Fruit fly (Drosophila melanogaster): Measurements from ENCODE around the gene CG17712.

Gene CG17712

DNA sequence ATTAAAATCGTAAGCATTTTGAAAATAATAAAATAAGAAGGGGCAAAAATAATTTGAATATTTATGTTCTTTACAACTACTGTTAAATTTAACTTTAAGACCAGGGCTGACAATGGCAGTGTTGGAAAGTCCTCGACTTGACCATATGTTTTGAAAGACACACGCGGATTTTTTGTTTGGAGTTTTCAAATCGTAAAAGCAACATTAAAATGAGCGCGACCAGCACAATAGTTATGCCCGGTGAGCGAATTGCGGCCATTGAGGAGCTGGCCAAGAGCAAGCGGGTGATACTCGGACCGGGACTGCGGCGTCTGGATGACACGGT is 23.3 kb downstream of the CG17712 start, which contains the start of gene Rrp40 (continued):
- TF ChIP-seq ham (GFP tag; IDR thresholded peaks at IDR 0.05): no peak
- TF ChIP-seq CG3163 (GFP tag; optimal IDR thresholded peaks at IDR 0.05): no peak
- TF ChIP-seq E2f2 (GFP tag; IDR thresholded peaks at IDR 0.05): peak; percentile 85
- TF ChIP-seq CG10147 (GFP tag; optimal IDR thresholded peaks at IDR 0.05): no peak
- no peak for TF ChIP-seq al (GFP tag; IDR thresholded peaks at IDR 0.05)
- no peak for TF ChIP-seq CG12299 (tag; optimal IDR thresholded peaks at IDR 0.05)
- no peak for TF ChIP-seq CG1233 (GFP tag; optimal IDR thresholded peaks at IDR 0.05)
- TF ChIP-seq CG14710 (tag; optimal IDR thresholded peaks at IDR 0.05): peak; percentile 4
- TF ChIP-seq danr (GFP tag; IDR thresholded peaks at IDR 0.05): no peak
- peak; percentile 71 for TF ChIP-seq stwl (tag; optimal IDR thresholded peaks at IDR 0.05)
- peak; percentile 33 for TF ChIP-seq CG1603 (tag; optimal IDR thresholded peaks at IDR 0.05)
- TF ChIP-seq Dp (GFP tag; optimal IDR thresholded peaks at IDR 0.05): peak; percentile 82
- TF ChIP-seq Antp (GFP tag; optimal IDR thresholded peaks at IDR 0.05): no peak
- 0 out of 3 replicates have a peak, but pooled peaks have one; percentile 8 for TF ChIP-seq CG6791 (GFP tag; IDR thresholded peaks at IDR 0.05; ENCODE audit: partially characterized antibody)
- TF ChIP-seq CG17385 (GFP tag; optimal IDR thresholded peaks at IDR 0.05): no peak
- peak; percentile 5 for TF ChIP-seq CG3995 (GFP tag; optimal IDR thresholded peaks at IDR 0.05)
- TF ChIP-seq CG34376 (GFP tag; optimal IDR thresholded peaks at IDR 0.05): no peak
- no peak for TF ChIP-seq CG2875 (GFP tag; optimal IDR thresholded peaks at IDR 0.05)
- TF ChIP-seq CG8089 (GFP tag; optimal IDR thresholded peaks at IDR 0.05): no peak
- TF ChIP-seq CG12071 (GFP tag; optimal IDR thresholded peaks at IDR 0.05): no peak
- TF ChIP-seq CG34422 (GFP tag; IDR thresholded peaks at IDR 0.05): peak; percentile 38; the same call in 1 of the 3 replicates
- no peak for TF ChIP-seq tx (GFP tag; optimal IDR thresholded peaks at IDR 0.05)
- peak; percentile 49 for TF ChIP-seq cg (GFP tag; optimal IDR thresholded peaks at IDR 0.05)
- TF ChIP-seq corto (GFP tag; optimal IDR thresholded peaks at IDR 0.05): no peak
- no peak for TF ChIP-seq H15 (GFP tag; IDR thresholded peaks at IDR 0.05)
- no peak for TF ChIP-seq gt (GFP tag; IDR thresholded peaks at IDR 0.05)
- TF ChIP-seq Awh (GFP tag; IDR thresholded peaks at IDR 0.05): no peak
- TF ChIP-seq Rfx (GFP tag; IDR thresholded peaks at IDR 0.05): 0 out of 2 replicates have a peak, but pooled peaks have one; percentile 7
- no peak for TF ChIP-seq insv (GFP tag; optimal IDR thresholded peaks at IDR 0.05)
- no peak for TF ChIP-seq gsb-n (tag; optimal IDR thresholded peaks at IDR 0.05)
- peak; percentile 14 for TF ChIP-seq trem (tag; optimal IDR thresholded peaks at IDR 0.05)
- TF ChIP-seq CG17186 (GFP tag; optimal IDR thresholded peaks at IDR 0.05): peak; percentile 38
- no peak for TF ChIP-seq wor (GFP tag; IDR thresholded peaks at IDR 0.05)

DNA sequence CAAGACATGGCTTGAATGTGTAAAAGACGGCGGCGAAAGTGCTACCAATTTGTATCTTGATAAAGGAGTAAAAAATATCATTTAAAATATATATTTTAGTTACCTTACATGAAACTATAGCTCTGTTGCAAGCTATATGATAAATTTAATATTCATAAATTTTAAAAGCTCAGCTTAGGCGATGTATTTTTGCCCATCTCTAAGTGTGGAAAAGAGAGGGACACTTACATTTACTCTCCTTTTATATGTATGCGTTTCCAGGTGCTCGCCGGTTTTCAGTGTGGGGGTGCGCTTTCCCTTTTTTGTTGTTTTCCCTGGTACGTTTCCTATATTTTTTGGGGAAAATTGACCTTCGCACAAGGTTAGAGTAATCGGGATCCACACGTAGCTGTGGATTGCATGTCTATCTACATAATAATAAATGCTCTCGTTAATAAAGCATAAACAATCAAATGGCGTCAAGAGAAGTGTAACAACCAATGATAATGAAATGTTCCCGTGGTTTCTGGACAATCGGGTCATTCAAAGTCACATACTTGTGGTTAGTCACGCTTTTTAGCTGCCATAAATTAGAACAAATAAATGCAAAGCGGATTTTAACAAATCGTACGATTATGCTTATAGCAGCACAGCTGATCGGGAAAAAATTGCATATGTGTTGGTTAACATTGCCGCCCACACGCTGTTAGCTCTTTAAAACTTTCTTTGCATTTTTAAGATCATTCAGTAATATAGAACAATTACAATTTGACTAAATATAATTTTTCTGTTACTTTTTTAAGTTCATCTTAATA is 23.9 kb downstream of the CG17712 start:
- TF ChIP-seq Oli (tag; optimal IDR thresholded peaks at IDR 0.05) (peak; percentile 98), Kr (GFP tag; optimal IDR thresholded peaks at IDR 0.05) (peak; percentile 81), klu (GFP tag; IDR thresholded peaks at IDR 0.05) (peak; percentile 97), lilli (GFP tag; optimal IDR thresholded peaks at IDR 0.05) (peak; percentile 97), CG1529 (GFP tag; optimal IDR thresholded peaks at IDR 0.05) (peak; percentile 97), CkIIα-i1 (GFP tag; IDR thresholded peaks at IDR 0.05) (no peak), rib (GFP tag; IDR thresholded peaks at IDR 0.05) (peak; percentile 97), lmd (GFP tag; IDR thresholded peaks at IDR 0.05) (peak; percentile 98), CG12071 (GFP tag; optimal IDR thresholded peaks at IDR 0.05) (peak; percentile 90), croc (GFP tag; conservative IDR thresholded peaks at IDR 0.05) (peak; percentile 96), Fer3 (tag; optimal IDR thresholded peaks at IDR 0.05) (peak; percentile 94), Neu2 (GFP tag; optimal IDR thresholded peaks at IDR 0.05; ENCODE audit: borderline replicate concordance) (no peak), Ada2b (GFP tag; IDR thresholded peaks at IDR 0.05) (peak; percentile 96), ara (GFP tag; IDR thresholded peaks at IDR 0.05) (peak; percentile 94), Max (GFP tag; optimal IDR thresholded peaks at IDR 0.05) (peak; percentile 95), pfk (GFP tag; optimal IDR thresholded peaks at IDR 0.05) (peak; percentile 63), CG18764 (GFP tag; optimal IDR thresholded peaks at IDR 0.05) (peak; percentile 86), vnd (GFP tag; IDR thresholded peaks at IDR 0.05; ENCODE audit: partially characterized antibody) (peak; percentile 94), Hmx (GFP tag; optimal IDR thresholded peaks at IDR 0.05) (peak; percentile 77)
